Fruit fly (Drosophila melanogaster) Kc167 (cell line): ENCODE data around the gene Mdh1.

Experiments
- Myc ChIP-seq: fragments of >200 bp; optimal IDR thresholded peaks from 2 replicates; lab custom pipeline; 2017; ENCODE audit warnings: missing external identifiers
- Sin3A ChIP-seq: fragments of >200 bp; optimal IDR thresholded peaks from 2 replicates; lab custom pipeline; 2018; ENCODE audit warnings: missing external identifiers
- h ChIP-seq: fragments of >200 bp; optimal IDR thresholded peaks from 3 replicates; lab custom pipeline; 2018; ENCODE audit warnings: missing external identifiers

DNA sequence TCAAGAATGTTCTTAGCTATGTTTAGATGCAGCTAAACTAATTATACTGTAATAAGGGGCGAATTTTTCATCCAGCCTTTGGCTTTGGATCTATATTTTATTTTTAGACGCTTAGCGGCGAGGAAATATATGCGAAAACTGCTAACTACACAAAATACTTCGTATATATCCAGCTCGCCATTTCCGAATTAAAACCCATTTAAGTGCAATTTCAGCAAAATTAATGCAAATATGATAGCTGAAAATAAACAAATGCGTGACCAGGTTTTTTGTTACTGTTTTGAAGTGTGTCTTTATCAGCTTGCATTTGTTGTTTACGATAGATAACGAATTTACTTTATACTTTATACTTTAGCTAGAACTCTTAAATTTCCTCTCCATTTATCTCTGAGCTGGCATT, 1.1 kb downstream of the Mdh1 start:
- TF ChIP-seq h (lab: Kevin White, UChicago) (no peak), Sin3A (lab: Kevin White, UChicago) (no peak), Myc (lab: Kevin White, UChicago) (no peak)
